Worm (Caenorhabditis elegans) whole organism, L2 larva: ENCODE data around the gene spe-39.

ENCODE experiments used
- ZK546.5 ChIP-seq: sonication (generic microtip); optimal IDR thresholded peaks from 2 replicates; lab custom pipeline; 2017; ENCODE audit warnings: missing biosample characterization, missing genetic modification characterization
- ceh-82 ChIP-seq: fragments of 150-350 bp; optimal IDR thresholded peaks from 2 replicates; lab custom pipeline; 2014; ENCODE audit warnings: missing biosample characterization, missing genetic modification characterization
- lin-11 ChIP-seq: fragments of 150-350 bp; sonication (generic microtip); optimal IDR thresholded peaks from 2 replicates; lab custom pipeline; 2014; ENCODE audit warnings: missing biosample characterization, missing genetic modification characterization, inconsistent platforms, mixed read lengths
- lin-13 ChIP-seq: fragments of 150-350 bp; optimal IDR thresholded peaks from 2 replicates; lab custom pipeline; 2014; ENCODE audit warnings: missing biosample characterization, missing genetic modification reagents, missing genetic modification characterization
- mab-5 ChIP-seq: fragments of 150-350 bp; optimal IDR thresholded peaks from 2 replicates; lab custom pipeline; 2014; ENCODE audit warnings: missing biosample characterization, missing genetic modification characterization
- nhr-11 ChIP-seq: fragments of 150-350 bp; optimal IDR thresholded peaks from 2 replicates; lab custom pipeline; 2014; ENCODE audit warnings: missing biosample characterization, missing genetic modification characterization
- sem-4 ChIP-seq: fragments of 150-350 bp; optimal IDR thresholded peaks from 2 replicates; lab custom pipeline; 2014; ENCODE audit warnings: missing biosample characterization, missing genetic modification reagents, missing genetic modification characterization
- snpc-4 ChIP-seq: fragments of 150-350 bp; optimal IDR thresholded peaks from 2 replicates; lab custom pipeline; 2014; ENCODE audit warnings: missing biosample characterization, missing genetic modification characterization

DNA sequence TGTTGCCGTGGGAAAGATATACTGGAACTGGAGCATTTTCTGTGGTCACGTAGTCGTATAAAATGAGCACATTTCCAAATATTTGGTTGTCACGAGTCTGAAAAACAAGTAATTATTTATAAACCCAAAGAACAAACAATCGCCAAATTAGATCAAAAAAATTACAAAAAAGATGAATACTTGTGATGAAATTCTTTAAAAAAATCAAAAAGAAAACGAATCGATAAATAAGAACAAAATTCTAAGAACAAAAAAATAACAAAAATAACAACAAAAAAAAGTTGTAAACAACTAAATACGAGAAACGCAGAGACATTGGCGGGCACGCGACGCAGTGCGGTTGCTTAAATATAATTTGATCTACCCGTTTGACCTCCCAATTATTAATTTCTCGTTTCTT lies 11.5 kb upstream of the spe-39 start, which contains the start of gene ZC404.16:
- TF ChIP-seq ZK546.5 (tag; lab: Kevin White, UChicago) (no peak), mab-5 (no peak), lin-13 (GFP tag; lab: Kevin White, UChicago) (no peak), ceh-82 (tag; lab: Kevin White, UChicago) (no peak), nhr-11 (no peak), lin-11 (tag; lab: Kevin White, UChicago) (no peak), snpc-4 (tag; lab: Kevin White, UChicago) (no peak), sem-4 (tag; lab: Kevin White, UChicago) (no peak)
